4 worm cellular contexts compared by ENCODE assay signal in genomic region chrV:14267326-14267942, ce11.
TF ChIP-seq lines count a peak whose summit lies in the region.

No protein-coding gene starts in this region.

TF ChIP-seq in whole organism, L2 larva, 48 proteins besides CTCF, POLR2A, EP300 and RAD21:
- TF ChIP-seq aly-2 (tag; optimal IDR thresholded peaks at IDR 0.05; lab: Kevin White, UChicago): no peak
- no peak for TF ChIP-seq nhr-11 (tag; optimal IDR thresholded peaks at IDR 0.05; lab: Kevin White, UChicago)
- TF ChIP-seq nhr-25 (tag; optimal IDR thresholded peaks at IDR 0.05; lab: Kevin White, UChicago): no peak
- peak; percentile 22 for TF ChIP-seq snpc-4 (tag; optimal IDR thresholded peaks at IDR 0.05; lab: Kevin White, UChicago)
- TF ChIP-seq ceh-82 (tag; optimal IDR thresholded peaks at IDR 0.05; lab: Kevin White, UChicago): no peak
- no peak for TF ChIP-seq ztf-11 (tag; optimal IDR thresholded peaks at IDR 0.05; lab: Kevin White, UChicago)

TF ChIP-seq in whole organism, L3 larva, 47 proteins besides CTCF, POLR2A, EP300 and RAD21:
- TF ChIP-seq snpc-4 (tag; optimal IDR thresholded peaks at IDR 0.05; lab: Kevin White, UChicago) (peak; percentile 1), hmg-11 (tag; optimal IDR thresholded peaks at IDR 0.05; lab: Kevin White, UChicago) (no peak)

TF ChIP-seq in whole organism, L4 larva, 104 proteins besides CTCF, POLR2A, EP300 and RAD21:
- TF ChIP-seq ceh-20 (GFP tag; IDR thresholded peaks at IDR 0.05; lab: Robert Waterston, UW): no peak
- no peak for TF ChIP-seq lin-39 (tag; optimal IDR thresholded peaks at IDR 0.05; lab: Kevin White, UChicago)
- no peak for TF ChIP-seq sdz-12 (GFP tag; optimal IDR thresholded peaks at IDR 0.05; lab: Kevin White, UChicago)
- no peak for TF ChIP-seq nhr-48 (tag; optimal IDR thresholded peaks at IDR 0.05; lab: Kevin White, UChicago)
- no peak for TF ChIP-seq nhr-28 (tag; optimal IDR thresholded peaks at IDR 0.05; lab: Kevin White, UChicago)
- TF ChIP-seq nhr-237 (tag; optimal IDR thresholded peaks at IDR 0.05; lab: Kevin White, UChicago): no peak
- TF ChIP-seq dmd-6 (GFP tag; IDR thresholded peaks at IDR 0.05; lab: Robert Waterston, UW): no peak
- TF ChIP-seq hlh-30 (tag; optimal IDR thresholded peaks at IDR 0.05; lab: Kevin White, UChicago; ENCODE audit: insufficient read depth): no peak
- no peak for TF ChIP-seq dmd-8 (GFP tag; IDR thresholded peaks at IDR 0.05; lab: Robert Waterston, UW)
- TF ChIP-seq nhr-102 (tag; optimal IDR thresholded peaks at IDR 0.05; lab: Kevin White, UChicago): no peak
- TF ChIP-seq snpc-4 (tag; optimal IDR thresholded peaks at IDR 0.05; lab: Kevin White, UChicago): no peak
- TF ChIP-seq madf-5 (GFP tag; IDR thresholded peaks at IDR 0.05; lab: Robert Waterston, UW): no peak
- TF ChIP-seq aha-1 (tag; lab: Kevin White, UChicago): no peak
- TF ChIP-seq mdl-1 (tag; optimal IDR thresholded peaks at IDR 0.05; lab: Kevin White, UChicago): no peak
- TF ChIP-seq nhr-41 (GFP tag; IDR thresholded peaks at IDR 0.05; lab: Robert Waterston, UW): no peak
- TF ChIP-seq Y75B8A.6 (GFP tag; IDR thresholded peaks at IDR 0.05; lab: Robert Waterston, UW): no peak
- no peak for TF ChIP-seq daf-12 (tag; optimal IDR thresholded peaks at IDR 0.05; lab: Kevin White, UChicago)
- TF ChIP-seq lin-38 (GFP tag; IDR thresholded peaks at IDR 0.05; lab: Robert Waterston, UW): no peak
- TF ChIP-seq F44E2.7 (GFP tag; IDR thresholded peaks at IDR 0.05; lab: Robert Waterston, UW): no peak
- peak; percentile 28 for TF ChIP-seq F49E8.2 (tag; optimal IDR thresholded peaks at IDR 0.05; lab: Kevin White, UChicago; ENCODE audit: borderline replicate concordance)
- 0 out of 2 replicates have a peak, but pooled peaks have one; percentile 9 for TF ChIP-seq arid-1 (GFP tag; conservative IDR thresholded peaks at IDR 0.05; lab: Robert Waterston, UW)
- TF ChIP-seq vab-7 (GFP tag; IDR thresholded peaks at IDR 0.05; lab: Robert Waterston, UW): no peak
- TF ChIP-seq dpl-1 (GFP tag; optimal IDR thresholded peaks at IDR 0.05; lab: Kevin White, UChicago): no peak
- no peak for TF ChIP-seq F26F4.8 (GFP tag; conservative IDR thresholded peaks at IDR 0.05; lab: Robert Waterston, UW)
- peak; percentile 82 for TF ChIP-seq snpc-1.2 (GFP tag; IDR thresholded peaks at IDR 0.05; lab: Robert Waterston, UW)
- no peak for TF ChIP-seq hmg-1.1 (GFP tag; IDR thresholded peaks at IDR 0.05; lab: Robert Waterston, UW)
- TF ChIP-seq ctbp-1 (GFP tag; IDR thresholded peaks at IDR 0.05; lab: Robert Waterston, UW): no peak
- TF ChIP-seq nhr-11 (tag; optimal IDR thresholded peaks at IDR 0.05; lab: Kevin White, UChicago): no peak
- peak; percentile 74; the same call in 1 of the 2 replicates for TF ChIP-seq Y48G9A.11 (GFP tag; IDR thresholded peaks at IDR 0.05; lab: Robert Waterston, UW)

TF ChIP-seq in whole organism, young adult, 124 proteins besides CTCF, POLR2A, EP300 and RAD21:
- TF ChIP-seq D2030.7 (GFP tag; IDR thresholded peaks at IDR 0.05; lab: Robert Waterston, UW): peak; percentile 81
- peak; percentile 47; the same call in 1 of the 2 replicates for TF ChIP-seq ceh-100 (GFP tag; IDR thresholded peaks at IDR 0.05; lab: Robert Waterston, UW)
- 0 out of 2 replicates have a peak, but pooled peaks have one; percentile 5 for TF ChIP-seq ztf-28 (GFP tag; IDR thresholded peaks at IDR 0.05; lab: Robert Waterston, UW)
- TF ChIP-seq snpc-1.1 (tag; optimal IDR thresholded peaks at IDR 0.05; lab: Kevin White, UChicago; ENCODE audit: insufficient read depth): peak; percentile 92
- TF ChIP-seq dpff-1 (tag; optimal IDR thresholded peaks at IDR 0.05; lab: Kevin White, UChicago): no peak
- peak; percentile 90 for TF ChIP-seq him-1 (tag; optimal IDR thresholded peaks at IDR 0.05; lab: Kevin White, UChicago)
- peak; percentile 30 for TF ChIP-seq hrde-1 (tag; optimal IDR thresholded peaks at IDR 0.05; lab: Kevin White, UChicago; ENCODE audit: borderline replicate concordance)
- peak; percentile 76 for TF ChIP-seq rcor-1 (GFP tag; IDR thresholded peaks at IDR 0.05; lab: Robert Waterston, UW)
- peak; percentile 59; the same call in 1 of the 2 replicates for TF ChIP-seq hmg-1.2 (GFP tag; IDR thresholded peaks at IDR 0.05; lab: Robert Waterston, UW)
- TF ChIP-seq aptf-2 (GFP tag; conservative IDR thresholded peaks at IDR 0.05; lab: Robert Waterston, UW): 0 out of 2 replicates have a peak, but pooled peaks have one; percentile 31
- peak; percentile 23 for TF ChIP-seq F49E8.2 (tag; optimal IDR thresholded peaks at IDR 0.05; lab: Kevin White, UChicago; ENCODE audit: insufficient read depth)
- no peak for TF ChIP-seq Y53G8AR.9 (GFP tag; conservative IDR thresholded peaks at IDR 0.05; lab: Robert Waterston, UW)
- TF ChIP-seq attf-6 (GFP tag; IDR thresholded peaks at IDR 0.05; lab: Robert Waterston, UW): peak; percentile 73
- TF ChIP-seq sptf-2 (GFP tag; optimal IDR thresholded peaks at IDR 0.05; lab: Kevin White, UChicago): peak; percentile 26
- TF ChIP-seq hsf-1 (GFP tag; IDR thresholded peaks at IDR 0.05; lab: Robert Waterston, UW): peak; percentile 59; the same call in 1 of the 2 replicates
- TF ChIP-seq pbrm-1 (GFP tag; IDR thresholded peaks at IDR 0.05; lab: Robert Waterston, UW): peak; percentile 29; the same call in 1 of the 2 replicates
- TF ChIP-seq F33H1.4 (GFP tag; IDR thresholded peaks at IDR 0.05; lab: Robert Waterston, UW): peak; percentile 38; the same call in 1 of the 2 replicates
- peak; percentile 11 for TF ChIP-seq xnd-1 (tag; optimal IDR thresholded peaks at IDR 0.05; lab: Kevin White, UChicago)
- TF ChIP-seq snpc-1.3 (tag; optimal IDR thresholded peaks at IDR 0.05; lab: Kevin White, UChicago; ENCODE audit: insufficient read depth): peak; percentile 59
- peak; percentile 48 for TF ChIP-seq lsl-1 (GFP tag; optimal IDR thresholded peaks at IDR 0.05; lab: Kevin White, UChicago)
- TF ChIP-seq tbp1 (GFP tag; optimal IDR thresholded peaks at IDR 0.05; lab: Kevin White, UChicago): peak; percentile 23
- no peak for TF ChIP-seq ZK185.1 (tag; optimal IDR thresholded peaks at IDR 0.05; lab: Kevin White, UChicago; ENCODE audit: poor library complexity, severe bottlenecking)
- TF ChIP-seq ztf-26 (tag; optimal IDR thresholded peaks at IDR 0.05; lab: Kevin White, UChicago): no peak
- 0 out of 2 replicates have a peak, but pooled peaks have one; percentile 38 for TF ChIP-seq lin-26 (GFP tag; IDR thresholded peaks at IDR 0.05; lab: Robert Waterston, UW)
- peak; percentile 72 for TF ChIP-seq madf-6 (GFP tag; IDR thresholded peaks at IDR 0.05; lab: Robert Waterston, UW)
- 0 out of 2 replicates have a peak, but pooled peaks have one; percentile 15 for TF ChIP-seq madf-8 (GFP tag; conservative IDR thresholded peaks at IDR 0.05; lab: Robert Waterston, UW)
- peak; percentile 79 for TF ChIP-seq snpc-3.4 (tag; optimal IDR thresholded peaks at IDR 0.05; lab: Kevin White, UChicago)
- peak; percentile 92 for TF ChIP-seq snpc-4 (GFP tag; optimal IDR thresholded peaks at IDR 0.05; lab: Kevin White, UChicago)
- peak; percentile 82 to 96 (median 93) for TF ChIP-seq snpc-4 (tag; optimal IDR thresholded peaks at IDR 0.05; lab: Kevin White, UChicago)
- peak; percentile 4 for TF ChIP-seq die-1 (tag; optimal IDR thresholded peaks at IDR 0.05; lab: Kevin White, UChicago)
- no peak for TF ChIP-seq ceh-79 (tag; optimal IDR thresholded peaks at IDR 0.05; lab: Kevin White, UChicago)
- TF ChIP-seq K12H6.12 (tag; optimal IDR thresholded peaks at IDR 0.05; lab: Kevin White, UChicago): no peak
